Worm (Caenorhabditis elegans) whole organism, late embryonic: ENCODE measurements around the gene R07A4.2.

Experiments used
- C08G9.2 ChIP-seq: sonication (generic microtip); optimal IDR thresholded peaks from 2 replicates; lab custom pipeline; 2016; ENCODE audit warnings: mild to moderate bottlenecking, missing genetic modification characterization, moderate library complexity, missing compliant biosample characterization
- F13H6.1 ChIP-seq: sonication (generic microtip); optimal IDR thresholded peaks from 2 replicates; lab custom pipeline; 2016; ENCODE audit warnings: missing genetic modification characterization, missing compliant biosample characterization
- K02D7.2 ChIP-seq: sonication (generic microtip); optimal IDR thresholded peaks from 2 replicates; lab custom pipeline; 2017; ENCODE audit warnings: mild to moderate bottlenecking, missing genetic modification characterization, missing compliant biosample characterization
- T23F11.4 ChIP-seq: fragments of 200-800 bp; sonication (Bioruptor generic); optimal IDR thresholded peaks from 2 replicates; lab custom pipeline; 2018; ENCODE audit warnings: mild to moderate bottlenecking, missing genetic modification characterization, missing compliant biosample characterization
- Y22D7AL.16 ChIP-seq: sonication (generic microtip); optimal IDR thresholded peaks from 2 replicates; lab custom pipeline; 2016; ENCODE audit warnings: missing genetic modification characterization, missing compliant biosample characterization
- ama-1 ChIP-seq: fragments of 150-350 bp; optimal IDR thresholded peaks from 2 replicates; lab custom pipeline; 2014
- ceh-14 ChIP-seq: sonication (generic microtip); optimal IDR thresholded peaks from 2 replicates; lab custom pipeline; 2016; ENCODE audit warnings: missing genotype, missing genetic modification characterization, missing compliant biosample characterization
- ceh-18 ChIP-seq: sonication (generic microtip); optimal IDR thresholded peaks from 2 replicates; lab custom pipeline; 2016; ENCODE audit warnings: missing genetic modification characterization, missing compliant biosample characterization
- ceh-19 ChIP-seq: fragments of 200-800 bp; sonication (Bioruptor generic); optimal IDR thresholded peaks from 2 replicates; lab custom pipeline; 2018; ENCODE audit warnings: mild to moderate bottlenecking, missing genetic modification characterization, missing compliant biosample characterization
- ceh-24 ChIP-seq: sonication (generic microtip); optimal IDR thresholded peaks from 2 replicates; lab custom pipeline; 2016; ENCODE audit warnings: mild to moderate bottlenecking, missing genetic modification characterization, missing compliant biosample characterization
- ceh-30 ChIP-seq: fragments of 150-350 bp; optimal IDR thresholded peaks from 2 replicates; lab custom pipeline; 2014; ENCODE audit warnings: missing biosample characterization, missing genetic modification characterization
- ceh-31 ChIP-seq: sonication (generic microtip); optimal IDR thresholded peaks from 2 replicates; lab custom pipeline; 2016; ENCODE audit warnings: missing genetic modification characterization, missing compliant biosample characterization
- ceh-34 ChIP-seq: sonication (generic microtip); optimal IDR thresholded peaks from 2 replicates; lab custom pipeline; 2016; ENCODE audit warnings: mild to moderate bottlenecking, missing genetic modification characterization, missing compliant biosample characterization
- ceh-45 ChIP-seq: fragments of 200-800 bp; sonication (Bioruptor generic); IDR thresholded peaks from 2 replicates; pipeline ENCODE4 v1.3.6; 2022; ENCODE audit warnings: missing genetic modification reagents, missing genetic modification characterization, missing compliant biosample characterization
- ceh-6 ChIP-seq: fragments of 200-800 bp; sonication (Bioruptor generic); optimal IDR thresholded peaks from 2 replicates; lab custom pipeline; 2018; ENCODE audit warnings: mild to moderate bottlenecking, missing genetic modification characterization, missing compliant biosample characterization
- ceh-9 ChIP-seq: sonication (generic microtip); optimal IDR thresholded peaks from 2 replicates; lab custom pipeline; 2016; ENCODE audit warnings: mild to moderate bottlenecking, missing genetic modification characterization, inconsistent platforms, missing compliant biosample characterization
- che-1 ChIP-seq: sonication (generic microtip); optimal IDR thresholded peaks from 2 replicates; lab custom pipeline; 2016; ENCODE audit warnings: mild to moderate bottlenecking, missing genetic modification characterization, missing compliant biosample characterization
- dmd-4 ChIP-seq: sonication (generic microtip); optimal IDR thresholded peaks from 2 replicates; lab custom pipeline; 2016; ENCODE audit warnings: borderline replicate concordance, missing genetic modification characterization, missing compliant biosample characterization
- dve-1 ChIP-seq: sonication (generic microtip); optimal IDR thresholded peaks from 2 replicates; lab custom pipeline; 2017; ENCODE audit warnings: antibody characterized with exemption, mild to moderate bottlenecking, missing genetic modification characterization, missing compliant biosample characterization
- ets-4 ChIP-seq: sonication (generic microtip); optimal IDR thresholded peaks from 2 replicates; lab custom pipeline; 2016; ENCODE audit warnings: missing genetic modification characterization, missing compliant biosample characterization
- eyg-1 ChIP-seq: sonication (generic microtip); optimal IDR thresholded peaks from 2 replicates; lab custom pipeline; 2016; ENCODE audit warnings: missing genotype, missing genetic modification characterization, missing compliant biosample characterization
- fax-1 ChIP-seq: sonication (generic microtip); optimal IDR thresholded peaks from 2 replicates; lab custom pipeline; 2016; ENCODE audit warnings: missing genotype, missing genetic modification characterization, missing compliant biosample characterization
- fkh-10 ChIP-seq: fragments of 150-350 bp; optimal IDR thresholded peaks from 2 replicates; lab custom pipeline; 2014; ENCODE audit warnings: missing biosample characterization, missing genetic modification reagents, missing genetic modification characterization
- hlh-6 ChIP-seq: sonication (generic microtip); optimal IDR thresholded peaks from 2 replicates; lab custom pipeline; 2016; ENCODE audit warnings: missing genotype, missing genetic modification characterization, missing compliant biosample characterization
- hlh-8 ChIP-seq: sonication (generic microtip); optimal IDR thresholded peaks from 2 replicates; lab custom pipeline; 2016; ENCODE audit warnings: missing genotype, missing genetic modification characterization, missing compliant biosample characterization
- lin-11 ChIP-seq: fragments of 200-800 bp; sonication (Bioruptor generic); optimal IDR thresholded peaks from 2 replicates; lab custom pipeline; 2018; ENCODE audit warnings: mild to moderate bottlenecking, missing genetic modification characterization, missing compliant biosample characterization
- nfya-1 ChIP-seq: sonication (generic microtip); optimal IDR thresholded peaks from 2 replicates; lab custom pipeline; 2017; ENCODE audit warnings: missing genetic modification characterization, mild to moderate bottlenecking, missing compliant biosample characterization, antibody characterized with exemption, moderate library complexity
- nhr-11 ChIP-seq: fragments of 150-350 bp; optimal IDR thresholded peaks from 2 replicates; lab custom pipeline; 2014; ENCODE audit warnings: missing biosample characterization, missing genetic modification characterization
- nhr-232 ChIP-seq: sonication (generic microtip); optimal IDR thresholded peaks from 2 replicates; lab custom pipeline; 2016; ENCODE audit warnings: missing genetic modification characterization, missing compliant biosample characterization
- pag-3 ChIP-seq: sonication (generic microtip); optimal IDR thresholded peaks from 2 replicates; lab custom pipeline; 2016; ENCODE audit warnings: missing compliant biosample characterization, missing genetic modification characterization, borderline replicate concordance
- pat-9 ChIP-seq: fragments of 200-800 bp; sonication (Bioruptor generic); optimal IDR thresholded peaks from 2 replicates; lab custom pipeline; 2018; ENCODE audit warnings: mild to moderate bottlenecking, missing genetic modification characterization, moderate library complexity, missing compliant biosample characterization
- pqm-1 ChIP-seq: sonication (generic microtip); optimal IDR thresholded peaks from 2 replicates; lab custom pipeline; 2016; ENCODE audit warnings: missing genetic modification characterization, missing compliant biosample characterization
- pros-1 ChIP-seq: fragments of 150-350 bp; optimal IDR thresholded peaks from 2 replicates; lab custom pipeline; 2014; ENCODE audit warnings: missing biosample characterization, missing genetic modification reagents, missing genetic modification characterization
- ref-2 ChIP-seq: sonication (generic microtip); optimal IDR thresholded peaks from 2 replicates; lab custom pipeline; 2016; ENCODE audit warnings: missing genetic modification characterization, missing compliant biosample characterization
- sdc-2 ChIP-seq: sonication (generic microtip); optimal IDR thresholded peaks from 2 replicates; lab custom pipeline; 2016; ENCODE audit warnings: missing genotype, missing genetic modification characterization, missing compliant biosample characterization
- sox-2 ChIP-seq: fragments of 200-800 bp; sonication (Bioruptor generic); IDR thresholded peaks from 2 replicates; pipeline ENCODE4 v1.3.6; 2022; ENCODE audit warnings: missing genetic modification reagents, missing genetic modification characterization, missing compliant biosample characterization
- sox-4 ChIP-seq: sonication (generic microtip); optimal IDR thresholded peaks from 2 replicates; lab custom pipeline; 2017; ENCODE audit warnings: mild to moderate bottlenecking, missing genetic modification characterization, inconsistent platforms, missing compliant biosample characterization
- ttx-3 ChIP-seq: sonication (generic microtip); optimal IDR thresholded peaks from 2 replicates; lab custom pipeline; 2016; ENCODE audit warnings: missing genetic modification reagents, missing genetic modification characterization, missing compliant biosample characterization
- unc-86 ChIP-seq: sonication (generic microtip); optimal IDR thresholded peaks from 2 replicates; lab custom pipeline; 2016; ENCODE audit warnings: missing genetic modification characterization, missing compliant biosample characterization

The R07A4.2 gene

DNA sequence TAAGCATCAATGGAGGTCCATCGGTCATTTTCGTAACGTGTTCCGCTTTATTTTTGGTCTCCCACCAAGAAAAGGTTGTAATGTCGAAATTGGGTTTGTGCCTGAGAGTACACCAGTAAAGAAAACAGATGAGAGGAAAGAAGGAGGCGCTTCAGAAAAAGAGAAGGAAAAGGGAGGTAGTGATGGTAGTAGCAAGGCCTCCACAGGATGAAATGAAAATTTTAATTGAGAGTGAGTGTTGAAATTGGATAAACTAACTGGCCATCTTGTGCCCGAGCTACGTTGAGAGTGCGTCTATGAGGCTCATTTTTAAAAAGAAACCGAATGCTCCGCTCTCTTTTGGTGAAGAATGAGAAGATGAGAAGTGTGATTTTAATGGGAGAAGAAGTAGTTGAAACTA lies at the start of gene R07A4.2:
Gene R07A4.2 (minus strand): TSS at position 101 of the 400 bp plus-strand sequence.
- TF ChIP-seq che-1, result no peak
- TF ChIP-seq, all 69 proteins: peak for 0

DNA sequence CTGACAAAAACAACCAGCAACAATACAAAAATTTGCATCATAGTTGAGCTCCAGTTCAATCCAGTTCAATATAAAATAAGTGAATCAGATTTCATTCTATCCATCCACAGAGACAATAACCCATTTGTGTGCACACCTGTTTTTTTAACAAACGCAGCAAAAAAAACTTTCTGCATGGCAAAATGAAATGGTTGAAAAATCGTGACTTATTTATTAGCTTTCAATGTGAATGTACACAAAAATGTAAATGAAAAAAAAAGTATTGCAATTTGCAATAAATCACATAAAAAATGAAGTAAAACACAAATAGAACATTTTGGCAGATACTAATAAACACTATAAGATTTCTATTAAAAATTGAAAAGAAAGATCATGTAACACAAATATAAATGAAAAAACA lies 48.4 kb upstream of the R07A4.2 start, which contains the start of gene T05A10.6:
Gene T05A10.6 (minus strand): TSS at position 101 of the 400 bp plus-strand sequence.
- no peak for TF ChIP-seq ceh-18 (tag; lab: Kevin White, UChicago)
- TF ChIP-seq ceh-45 (GFP tag; lab: Robert Waterston, UW), result no peak
- TF ChIP-seq lin-11 (tag; lab: Kevin White, UChicago), result no peak
- no peak for TF ChIP-seq nhr-11 (tag; lab: Kevin White, UChicago)
- no peak for TF ChIP-seq pros-1 (tag; lab: Kevin White, UChicago)
- no peak for TF ChIP-seq nfya-1 (tag; lab: Kevin White, UChicago)
- TF ChIP-seq sox-4 (tag; lab: Kevin White, UChicago), result no peak
- TF ChIP-seq ceh-34 (tag; lab: Kevin White, UChicago), result no peak
- TF ChIP-seq C08G9.2, result no peak
- no peak for TF ChIP-seq sdc-2 (tag; lab: Kevin White, UChicago)

DNA sequence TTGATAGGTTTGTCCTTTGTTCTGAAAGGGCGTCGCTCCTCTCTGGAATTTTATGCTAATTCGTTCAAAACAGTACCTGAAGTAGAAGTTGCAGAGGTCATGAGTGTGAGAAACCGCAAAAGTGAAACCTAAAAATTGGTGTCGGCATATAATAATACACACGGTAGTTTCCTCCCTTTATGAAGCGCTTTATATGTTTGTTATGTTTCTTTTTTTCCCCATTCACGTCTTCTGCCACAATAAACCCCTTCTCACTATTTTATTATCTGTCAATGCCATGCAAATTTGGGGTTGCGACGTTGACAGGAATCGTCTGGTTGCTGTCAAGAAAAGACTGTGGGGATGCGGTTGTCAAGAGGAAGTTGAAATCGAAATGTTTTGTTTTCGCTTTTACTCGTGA lies 46.1 kb upstream of the R07A4.2 start, which contains the start of gene vap-2:
Gene vap-2 (minus strand): TSS at position 101 of the 400 bp plus-strand sequence.
- TF ChIP-seq ets-4 (tag; lab: Kevin White, UChicago) (no peak), ceh-34 (tag; lab: Kevin White, UChicago) (no peak), K02D7.2 (tag; lab: Kevin White, UChicago) (no peak), fax-1 (tag; lab: Kevin White, UChicago) (no peak), ceh-24 (no peak), dmd-4 (no peak), pat-9 (tag; lab: Kevin White, UChicago) (no peak), nhr-232 (no peak), ref-2 (tag; lab: Kevin White, UChicago) (no peak), unc-86 (tag; lab: Kevin White, UChicago) (no peak), hlh-8 (tag; lab: Kevin White, UChicago) (no peak), eyg-1 (tag; lab: Kevin White, UChicago) (no peak), ama-1 (no peak), ceh-6 (GFP tag; lab: Kevin White, UChicago) (no peak), pqm-1 (no peak), hlh-6 (tag; lab: Kevin White, UChicago) (no peak)

DNA sequence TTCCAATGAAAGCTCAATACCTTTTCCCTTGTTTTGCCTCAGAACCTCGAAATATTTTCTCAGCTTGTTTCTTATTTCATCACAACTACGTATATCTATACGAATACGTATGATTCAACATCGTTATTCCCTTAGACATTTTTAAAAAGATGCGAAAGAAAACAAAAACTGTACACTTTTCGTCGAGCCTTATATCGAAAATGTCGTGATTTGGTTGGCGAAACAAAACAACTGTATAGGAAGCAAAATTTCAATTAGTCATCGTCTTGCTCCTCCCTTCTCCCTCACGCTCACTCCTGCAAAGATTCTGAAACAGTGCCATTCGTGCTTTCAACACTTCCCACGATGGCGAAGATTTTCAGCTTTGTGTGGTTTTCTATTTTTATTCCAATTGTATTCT lies 40.9 kb upstream of the R07A4.2 start, which contains the start of gene ttr-14:
Gene ttr-14 (plus strand): TSS at position 301 of the 400 bp plus-strand sequence.
- no peak for TF ChIP-seq nhr-11 (tag; lab: Kevin White, UChicago)
- TF ChIP-seq ceh-14 (tag; lab: Kevin White, UChicago), result no peak
- TF ChIP-seq ets-4 (tag; lab: Kevin White, UChicago), result no peak
- no peak for TF ChIP-seq ceh-9 (tag; lab: Kevin White, UChicago)
- no peak for TF ChIP-seq Y22D7AL.16 (tag; lab: Kevin White, UChicago)
- no peak for TF ChIP-seq lin-11 (tag; lab: Kevin White, UChicago)
- no peak for TF ChIP-seq sdc-2 (tag; lab: Kevin White, UChicago)
- TF ChIP-seq ceh-19, result no peak

DNA sequence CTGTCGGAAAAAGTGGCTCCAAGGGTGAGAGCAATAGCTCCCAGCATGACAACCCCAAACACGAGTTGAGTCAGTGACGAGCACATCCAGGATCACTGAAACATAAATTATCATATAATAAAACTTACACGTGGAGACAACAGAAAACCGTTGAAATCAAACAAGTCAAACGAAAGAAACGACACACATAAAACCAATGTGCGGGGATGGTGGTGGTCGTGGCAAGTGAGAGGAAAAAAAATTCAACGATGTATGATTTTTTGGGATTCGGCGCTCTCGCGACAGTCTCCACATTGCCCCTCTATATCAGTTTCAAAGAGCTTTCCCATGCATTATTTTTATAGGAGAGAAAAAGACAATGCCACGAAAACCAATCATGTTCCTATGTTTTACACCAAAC lies 37.5 kb upstream of the R07A4.2 start, which contains the start of gene clc-4:
Gene clc-4 (minus strand): TSS at position 101 of the 400 bp plus-strand sequence.
- TF ChIP-seq ceh-31 (no peak), sox-2 (GFP tag; lab: Robert Waterston, UW) (no peak), fkh-10 (GFP tag; lab: Kevin White, UChicago) (no peak), ets-4 (tag; lab: Kevin White, UChicago) (no peak), ref-2 (tag; lab: Kevin White, UChicago) (no peak), T23F11.4 (GFP tag; lab: Kevin White, UChicago) (no peak), pros-1 (tag; lab: Kevin White, UChicago) (no peak), ttx-3 (tag; lab: Kevin White, UChicago) (no peak), pat-9 (tag; lab: Kevin White, UChicago) (no peak), pag-3 (no peak), dve-1 (tag; lab: Kevin White, UChicago) (no peak), ceh-30 (no peak), F13H6.1 (tag; lab: Kevin White, UChicago) (no peak)
